Fruit fly (Drosophila melanogaster) whole organism, pupa: ENCODE results near the gene SmD2.

Source experiments
- CG10348 ChIP-seq: fragments of 200-800 bp; sonication (Bioruptor generic); IDR thresholded peaks from 2 replicates; pipeline ENCODE4 v1.3.6; 2022; ENCODE audit warnings: missing biosample characterization, missing genetic modification characterization
- CG34367 ChIP-seq: fragments of 200-800 bp; sonication (Bioruptor generic); optimal IDR thresholded peaks from 2 replicates; lab custom pipeline; 2018; ENCODE audit warnings: missing biosample characterization, mild to moderate bottlenecking, missing genetic modification characterization
- D1 ChIP-seq: fragments of 200-800 bp; sonication (Bioruptor generic); optimal IDR thresholded peaks from 2 replicates; lab custom pipeline; 2018; ENCODE audit warnings: missing biosample characterization, mild to moderate bottlenecking, missing genetic modification characterization, moderate library complexity
- EcR ChIP-seq: fragments of 200-800 bp; sonication (Bioruptor generic); optimal IDR thresholded peaks from 3 replicates; lab custom pipeline; 2019; ENCODE audit warnings: missing biosample characterization, missing genetic modification characterization, mild to moderate bottlenecking, moderate library complexity, missing genetic modification reagents

- no peak for TF ChIP-seq EcR (GFP tag; lab: Kevin White, UChicago)
- peak; percentile 11 for TF ChIP-seq D1
- no peak for TF ChIP-seq CG10348 (GFP tag; lab: Robert Waterston, UW)
- no peak for TF ChIP-seq CG34367 (tag; lab: Kevin White, UChicago)
Measured at dm6 chr3R:6343396-6344239, 2.1 kb downstream of the SmD2 start, which contains the start of gene CG17919.
